Fruit fly (Drosophila melanogaster): ENCODE results near the gene bam.

The bam gene

dm6 chr3R:25281165-25281564, 36.3 kb upstream of the bam start, which contains the start of gene CG11892 (continued):
- peak; percentile 52 for TF ChIP-seq CG13424 (tag; optimal IDR thresholded peaks at IDR 0.05)
- no peak for TF ChIP-seq Hr51 (GFP tag; optimal IDR thresholded peaks at IDR 0.05)
- TF ChIP-seq CG4730 (GFP tag; IDR thresholded peaks at IDR 0.05) = no peak
- TF ChIP-seq lab (GFP tag; optimal IDR thresholded peaks at IDR 0.05) = peak; percentile 83
- TF ChIP-seq sug (tag; optimal IDR thresholded peaks at IDR 0.05) = peak; percentile 48
- TF ChIP-seq Dp (GFP tag; optimal IDR thresholded peaks at IDR 0.05) = no peak
- peak; percentile 17 for TF ChIP-seq Sox100B (GFP tag; optimal IDR thresholded peaks at IDR 0.05)
- TF ChIP-seq Fer3 (tag; optimal IDR thresholded peaks at IDR 0.05) = peak; percentile 56
- TF ChIP-seq pzg (GFP tag; optimal IDR thresholded peaks at IDR 0.05) = no peak
- peak; percentile 33 for TF ChIP-seq CG5180 (GFP tag; optimal IDR thresholded peaks at IDR 0.05)
- no peak for TF ChIP-seq NC2β (GFP tag; optimal IDR thresholded peaks at IDR 0.05)
- TF ChIP-seq CG8924 (tag; optimal IDR thresholded peaks at IDR 0.05) = no peak
- TF ChIP-seq gem (tag; optimal IDR thresholded peaks at IDR 0.05) = peak; percentile 53
- TF ChIP-seq hkb (optimal IDR thresholded peaks at IDR 0.05) = no peak
- peak; percentile 27; the same call in 1 of the 2 replicates for TF ChIP-seq hkb (GFP tag; IDR thresholded peaks at IDR 0.05)
- no peak for TF ChIP-seq CG8290 (GFP tag; optimal IDR thresholded peaks at IDR 0.05)
- TF ChIP-seq CG8290 (tag; optimal IDR thresholded peaks at IDR 0.05) = peak in 1 of 2 experiments; percentile 93
- TF ChIP-seq scrt (GFP tag; optimal IDR thresholded peaks at IDR 0.05) = peak; percentile 68
- peak; percentile 51 for TF ChIP-seq unpg (GFP tag; optimal IDR thresholded peaks at IDR 0.05)
- TF ChIP-seq pnt (GFP tag; optimal IDR thresholded peaks at IDR 0.05) = no peak
- no peak for TF ChIP-seq unc-4 (GFP tag; IDR thresholded peaks at IDR 0.05; ENCODE audit: partially characterized antibody)
- TF ChIP-seq Usf (GFP tag; optimal IDR thresholded peaks at IDR 0.05) = no peak
- TF ChIP-seq CG4854 (GFP tag; optimal IDR thresholded peaks at IDR 0.05) = no peak
- TF ChIP-seq fd96Cb (tag; optimal IDR thresholded peaks at IDR 0.05) = no peak
- TF ChIP-seq org-1 (GFP tag; optimal IDR thresholded peaks at IDR 0.05) = peak; percentile 21
- TF ChIP-seq nom (GFP tag; optimal IDR thresholded peaks at IDR 0.05) = no peak
- no peak for TF ChIP-seq dan (GFP tag; IDR thresholded peaks at IDR 0.05)
- peak; percentile 56 for TF ChIP-seq CG1603 (tag; optimal IDR thresholded peaks at IDR 0.05)
- peak; percentile 45 for TF ChIP-seq CG7928 (GFP tag; optimal IDR thresholded peaks at IDR 0.05)
- TF ChIP-seq dysf (GFP tag; IDR thresholded peaks at IDR 0.05) = no peak
- TF ChIP-seq CG34376 (GFP tag; optimal IDR thresholded peaks at IDR 0.05) = peak; percentile 17
- peak; percentile 66 for TF ChIP-seq odd (GFP tag; optimal IDR thresholded peaks at IDR 0.05)
- TF ChIP-seq CG13296 (GFP tag; optimal IDR thresholded peaks at IDR 0.05) = peak; percentile 76
- no peak for TF ChIP-seq Dip2 (GFP tag; IDR thresholded peaks at IDR 0.05)
- peak; percentile 46 for TF ChIP-seq CG12659 (GFP tag; optimal IDR thresholded peaks at IDR 0.05)

dm6 chr3R:25279796-25280350, 35.0 kb upstream of the bam start, which contains the start of gene CG10514:
Gene CG10514, minus strand, starts transcription at chr3R:25279846.
- peak; percentile 6 for TF ChIP-seq Asciz (GFP tag; optimal IDR thresholded peaks at IDR 0.05)
- TF ChIP-seq sna (GFP tag; IDR thresholded peaks at IDR 0.05; ENCODE audit: partially characterized antibody) = no peak
- TF ChIP-seq nerfin-2 (GFP tag; IDR thresholded peaks at IDR 0.05; ENCODE audit: partially characterized antibody) = no peak
- TF ChIP-seq nerfin-1 (tag; optimal IDR thresholded peaks at IDR 0.05) = no peak
- TF ChIP-seq chn (GFP tag; optimal IDR thresholded peaks at IDR 0.05) = no peak
- no peak for TF ChIP-seq Dek (tag; optimal IDR thresholded peaks at IDR 0.05)
- TF ChIP-seq CG9727 (GFP tag; optimal IDR thresholded peaks at IDR 0.05) = no peak
- no peak for TF ChIP-seq CG34376 (GFP tag; optimal IDR thresholded peaks at IDR 0.05)
- peak; percentile 25 for TF ChIP-seq CG18599 (GFP tag; optimal IDR thresholded peaks at IDR 0.05)
- no peak for TF ChIP-seq run (tag; optimal IDR thresholded peaks at IDR 0.05)
- no peak for TF ChIP-seq CG3847 (GFP tag; IDR thresholded peaks at IDR 0.05)
- TF ChIP-seq az2 (GFP tag; optimal IDR thresholded peaks at IDR 0.05) = no peak
- no peak for TF ChIP-seq CG5245 (GFP tag; optimal IDR thresholded peaks at IDR 0.05)
- TF ChIP-seq E2f2 (GFP tag; IDR thresholded peaks at IDR 0.05) = no peak
- peak; percentile 60 for TF ChIP-seq MTF-1 (GFP tag; optimal IDR thresholded peaks at IDR 0.05; ENCODE audit: borderline replicate concordance)
- no peak for TF ChIP-seq chinmo (GFP tag; IDR thresholded peaks at IDR 0.05; ENCODE audit: partially characterized antibody)
- peak; percentile 6 for TF ChIP-seq ATbp (GFP tag; optimal IDR thresholded peaks at IDR 0.05)
